Fruit fly (Drosophila melanogaster) whole organism, embryonic: ENCODE results near the gene CG14452.
A peak's percentile ranks its signal among the peaks of the same experiment; 100 is the strongest.

Experiments
- B-H1 ChIP-seq: fragments of 200-800 bp; sonication (Bioruptor generic); IDR thresholded peaks from 3 replicates; pipeline ENCODE4 v1.3.6; 2022; ENCODE audit warnings: missing biosample characterization, missing genetic modification characterization
- B-H2 ChIP-seq: fragments of 200-800 bp; sonication (Bioruptor generic); optimal IDR thresholded peaks from 2 replicates; lab custom pipeline; 2018; ENCODE audit warnings: missing biosample characterization, mild to moderate bottlenecking, missing genetic modification characterization
- Bteb2 ChIP-seq: fragments of 200-800 bp; sonication (Bioruptor generic); optimal IDR thresholded peaks from 2 replicates; lab custom pipeline; 2016; ENCODE audit warnings: missing biosample characterization, missing genetic modification characterization
- CG10366 ChIP-seq: fragments of 200-800 bp; sonication (Bioruptor generic); IDR thresholded peaks from 2 replicates; pipeline ENCODE4 v1.3.6; 2022; ENCODE audit warnings: missing biosample characterization, missing genetic modification characterization
- CG12071 ChIP-seq: fragments of 200-800 bp; sonication (Bioruptor generic); optimal IDR thresholded peaks from 3 replicates; lab custom pipeline; 2018; ENCODE audit warnings: missing biosample characterization, mild to moderate bottlenecking, missing genetic modification characterization
- CG13287 ChIP-seq: fragments of 200-800 bp; sonication (Bioruptor generic); IDR thresholded peaks from 2 replicates; pipeline ENCODE4 v1.3.6; 2022; ENCODE audit warnings: missing biosample characterization, missing genetic modification characterization; ENCODE audit not compliant: partially characterized antibody
- CG15011 ChIP-seq: fragments of 200-800 bp; sonication (Bioruptor generic); optimal IDR thresholded peaks from 3 replicates; lab custom pipeline; 2018; ENCODE audit warnings: missing biosample characterization, mild to moderate bottlenecking, missing genetic modification characterization
- CG17361 ChIP-seq: fragments of 200-800 bp; sonication (Bioruptor generic); IDR thresholded peaks from 3 replicates; pipeline ENCODE4 v1.3.6; 2022; ENCODE audit warnings: missing biosample characterization, missing genetic modification characterization
- CG18262 ChIP-seq: fragments of 200-800 bp; optimal IDR thresholded peaks from 3 replicates; lab custom pipeline; 2019; ENCODE audit warnings: missing biosample characterization, mild to moderate bottlenecking, missing genetic modification characterization, moderate library complexity
- CG2116 ChIP-seq: fragments of 200-800 bp; sonication (Bioruptor generic); optimal IDR thresholded peaks from 3 replicates; lab custom pipeline; 2018; ENCODE audit warnings: missing biosample characterization, mild to moderate bottlenecking, missing genetic modification characterization
- CG2712 ChIP-seq: fragments of 200-800 bp; optimal IDR thresholded peaks from 3 replicates; lab custom pipeline; 2019; ENCODE audit warnings: missing biosample characterization, mild to moderate bottlenecking, missing genetic modification characterization, moderate library complexity
- CG6791 ChIP-seq: fragments of 200-800 bp; sonication (Bioruptor generic); IDR thresholded peaks from 3 replicates; pipeline ENCODE4 v1.3.6; 2022; ENCODE audit warnings: missing biosample characterization, missing genetic modification characterization; ENCODE audit not compliant: partially characterized antibody
- CG7556 ChIP-seq: fragments of 200-800 bp; sonication (Bioruptor generic); optimal IDR thresholded peaks from 2 replicates; lab custom pipeline; 2017; ENCODE audit warnings: missing biosample characterization, mild to moderate bottlenecking, missing genetic modification characterization
- CG9932 ChIP-seq: fragments of 200-800 bp; sonication (Bioruptor generic); IDR thresholded peaks from 2 replicates; pipeline ENCODE4 v1.3.6; 2022; ENCODE audit warnings: missing biosample characterization, missing genetic modification characterization
- Dip2 ChIP-seq: fragments of 200-800 bp; sonication (Bioruptor generic); IDR thresholded peaks from 2 replicates; pipeline ENCODE4 v1.3.6; 2022; ENCODE audit warnings: missing biosample characterization, missing genetic modification characterization
- Dll ChIP-seq: fragments of 200-800 bp; sonication (Bioruptor generic); IDR thresholded peaks from 4 replicates; pipeline ENCODE4 v1.3.6; 2022; ENCODE audit warnings: missing biosample characterization, missing genetic modification characterization; ENCODE audit not compliant: partially characterized antibody
- H15 ChIP-seq: fragments of 200-800 bp; sonication (Bioruptor generic); IDR thresholded peaks from 3 replicates; pipeline ENCODE4 v1.3.6; 2022; ENCODE audit warnings: missing biosample characterization, missing genetic modification characterization
- HLH3B ChIP-seq: fragments of 200-800 bp; sonication (Bioruptor generic); IDR thresholded peaks from 2 replicates; pipeline ENCODE4 v1.3.6; 2022; ENCODE audit warnings: missing biosample characterization, missing genetic modification characterization
- HLH4C ChIP-seq: fragments of 200-800 bp; sonication (Bioruptor generic); IDR thresholded peaks from 3 replicates; pipeline ENCODE4 v1.3.6; 2022; ENCODE audit warnings: missing biosample characterization, missing genetic modification characterization; ENCODE audit not compliant: partially characterized antibody
- Med ChIP-seq: fragments of 200-800 bp; sonication (Bioruptor generic); peaks from one replicate; lab custom pipeline; 2016; ENCODE audit warnings: missing biosample characterization, missing genetic modification characterization, mild to moderate bottlenecking, inconsistent platforms, moderate library complexity
- Mes4 ChIP-seq: fragments of 200-800 bp; sonication (Bioruptor generic); optimal IDR thresholded peaks from 2 replicates; lab custom pipeline; 2016; ENCODE audit warnings: missing biosample characterization, missing genetic modification characterization
- Oaz ChIP-seq: fragments of 200-800 bp; sonication (Bioruptor generic); IDR thresholded peaks from 2 replicates; pipeline ENCODE4 v1.3.6; 2022; ENCODE audit warnings: missing biosample characterization, missing genetic modification characterization
- bcd ChIP-seq: fragments of 200-800 bp; sonication (Bioruptor generic); optimal IDR thresholded peaks from 2 replicates; lab custom pipeline; 2017; ENCODE audit warnings: missing biosample characterization, mild to moderate bottlenecking, missing genetic modification characterization
- pita ChIP-seq: fragments of 200-800 bp; sonication (Bioruptor generic); optimal IDR thresholded peaks from 2 replicates; lab custom pipeline; 2017; ENCODE audit warnings: missing biosample characterization, mild to moderate bottlenecking, missing genetic modification characterization
- so ChIP-seq: fragments of 200-800 bp; sonication (Bioruptor generic); IDR thresholded peaks from 3 replicates; pipeline ENCODE4 v1.3.6; 2022; ENCODE audit warnings: missing biosample characterization, missing genetic modification characterization
- toy ChIP-seq: fragments of 200-800 bp; sonication (Bioruptor generic); IDR thresholded peaks from 2 replicates; pipeline ENCODE4 v1.3.6; 2022; ENCODE audit warnings: missing biosample characterization, missing genetic modification characterization
- vfl ChIP-seq: fragments of 200-800 bp; sonication (Bioruptor generic); optimal IDR thresholded peaks from 2 replicates; lab custom pipeline; 2016; ENCODE audit warnings: missing biosample characterization, missing genetic modification characterization
- zfh1 ChIP-seq: fragments of 200-800 bp; sonication (Bioruptor generic); IDR thresholded peaks from 3 replicates; pipeline ENCODE4 v1.3.6; 2022; ENCODE audit warnings: missing biosample characterization, missing genetic modification characterization

Gene CG14452

DNA sequence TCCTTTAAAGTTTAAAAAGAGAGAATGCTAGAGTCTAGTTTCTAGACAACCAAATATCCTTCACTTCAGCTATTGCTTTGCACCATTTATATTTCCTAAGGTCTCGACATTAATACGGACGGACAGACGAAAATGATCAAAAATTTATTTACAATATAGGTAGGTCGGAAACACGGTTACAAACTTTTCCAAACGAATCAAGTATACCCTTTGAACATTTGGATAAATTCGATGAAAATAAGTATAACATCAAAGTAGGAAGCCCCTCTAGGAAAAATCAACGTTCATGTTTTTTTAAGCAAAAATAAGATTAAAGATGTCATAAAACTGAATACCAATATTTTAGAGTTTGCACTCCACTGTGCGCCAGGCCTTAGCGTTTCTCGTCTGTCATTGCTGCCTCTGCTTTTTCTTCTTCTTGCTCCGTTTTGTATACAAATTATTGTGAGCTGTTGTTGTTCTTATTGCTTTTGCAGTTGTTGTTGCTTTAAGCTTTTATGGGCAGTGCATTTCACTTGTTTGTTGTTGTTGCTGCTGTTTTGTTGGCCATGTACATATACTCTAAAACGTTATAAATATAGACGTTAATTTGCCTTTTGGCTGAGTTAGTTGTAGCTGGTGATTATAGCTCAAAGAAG, 47.3 kb downstream of the CG14452 start (continued):
- TF ChIP-seq Mes4 (GFP tag; lab: Kevin White, UChicago): no peak
- TF ChIP-seq Dll (GFP tag; lab: Robert Waterston, UW): 0 out of 4 replicates have a peak, but pooled peaks have one; percentile 10
- TF ChIP-seq CG2712: peak; percentile 36
- TF ChIP-seq toy (GFP tag; lab: Robert Waterston, UW): no peak
- TF ChIP-seq zfh1 (GFP tag; lab: Robert Waterston, UW): no peak
- no peak for TF ChIP-seq CG15011 (GFP tag; lab: Kevin White, UChicago)
- peak; percentile 11; the same call in 1 of the 2 replicates for TF ChIP-seq CG10366 (GFP tag; lab: Robert Waterston, UW)
- no peak for TF ChIP-seq Bteb2 (GFP tag; lab: Kevin White, UChicago)
- TF ChIP-seq HLH3B (GFP tag; lab: Robert Waterston, UW): no peak
- no peak for TF ChIP-seq B-H1
- TF ChIP-seq CG9932 (GFP tag; lab: Robert Waterston, UW): no peak
- TF ChIP-seq H15 (GFP tag; lab: Robert Waterston, UW): 0 out of 3 replicates have a peak, but pooled peaks have one; percentile 18
- no peak for TF ChIP-seq Oaz (GFP tag; lab: Robert Waterston, UW)
- TF ChIP-seq HLH4C: no peak
- no peak for TF ChIP-seq CG2116
- TF ChIP-seq CG13287 (GFP tag; lab: Robert Waterston, UW): no peak
- no peak for TF ChIP-seq CG6791 (GFP tag; lab: Robert Waterston, UW)
- TF ChIP-seq Dip2 (GFP tag; lab: Robert Waterston, UW): no peak
- peak; percentile 16 for TF ChIP-seq Med (GFP tag; lab: Kevin White, UChicago)
- no peak for TF ChIP-seq vfl (GFP tag; lab: Kevin White, UChicago)
- TF ChIP-seq B-H2 (GFP tag; lab: Kevin White, UChicago): no peak
- TF ChIP-seq CG12071 (GFP tag; lab: Kevin White, UChicago): no peak
- no peak for TF ChIP-seq pita (GFP tag; lab: Kevin White, UChicago)
- no peak for TF ChIP-seq bcd (GFP tag; lab: Kevin White, UChicago)
- TF ChIP-seq CG7556 (GFP tag; lab: Kevin White, UChicago): peak; percentile 22
- no peak for TF ChIP-seq so (GFP tag; lab: Robert Waterston, UW)
- peak; percentile 60; the same call in 2 of the 3 replicates for TF ChIP-seq CG17361
- peak; percentile 54 for TF ChIP-seq CG18262
